Fruit fly (Drosophila melanogaster): ENCODE data around the gene CG17544.
A peak's percentile ranks its signal among the peaks of the same experiment; 100 is the strongest.

The CG17544 gene

DNA sequence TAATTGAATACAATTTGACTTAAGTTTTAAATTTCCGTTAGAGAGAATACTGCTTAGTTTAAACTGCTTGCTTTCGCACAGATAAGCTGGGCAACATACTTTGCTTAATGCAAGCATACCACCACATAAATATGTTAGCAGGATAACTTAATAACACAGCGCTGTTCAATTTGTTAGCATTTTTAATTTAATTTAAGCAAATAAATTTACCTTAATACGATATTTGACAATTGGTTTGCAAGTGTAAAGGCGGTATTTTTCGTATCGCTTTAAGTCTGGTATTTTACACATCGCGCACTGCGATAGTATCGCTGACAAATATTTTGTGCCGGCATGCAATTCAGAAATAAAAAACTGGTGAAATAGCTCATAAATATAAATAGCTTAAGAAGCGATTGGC is 32.0 kb upstream of the CG17544 start, which contains the start of gene RtcB:
Gene RtcB (plus strand): TSS at position 301 of the 400 bp plus-strand sequence.
- TF ChIP-seq Eip78C (GFP tag) (peak; percentile 36), CG10631 (GFP tag; optimal IDR thresholded peaks at IDR 0.05) (no peak), CG6276 (GFP tag; optimal IDR thresholded peaks at IDR 0.05) (no peak), CG8632 (GFP tag; optimal IDR thresholded peaks at IDR 0.05) (no peak), CG15336 (GFP tag; IDR thresholded peaks at IDR 0.05) (no peak), Eip93F (GFP tag; optimal IDR thresholded peaks at IDR 0.05) (no peak)

DNA sequence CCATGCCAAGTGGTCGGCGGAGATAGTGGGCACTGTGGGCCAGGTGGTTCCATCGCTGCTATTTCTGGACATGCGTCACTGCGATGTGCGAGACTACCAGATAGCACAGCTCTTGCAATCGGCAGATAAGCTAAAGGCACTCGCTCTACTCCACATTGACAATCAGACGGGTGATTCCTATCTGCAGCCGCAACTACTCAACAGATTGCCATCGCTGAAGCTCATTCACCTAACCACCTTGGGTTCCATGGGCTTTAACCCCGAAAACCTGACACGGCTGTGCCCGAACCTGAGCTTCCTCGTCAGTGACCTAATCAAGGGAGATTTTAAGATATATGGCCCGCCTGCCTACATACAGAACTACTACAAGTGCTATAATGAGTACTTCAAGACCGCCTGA is 31.4 kb upstream of the CG17544 start:
- TF ChIP-seq Eip93F (GFP tag; optimal IDR thresholded peaks at IDR 0.05) (no peak), Eip78C (GFP tag) (peak; percentile 23), spab (GFP tag; optimal IDR thresholded peaks at IDR 0.05) (no peak)

DNA sequence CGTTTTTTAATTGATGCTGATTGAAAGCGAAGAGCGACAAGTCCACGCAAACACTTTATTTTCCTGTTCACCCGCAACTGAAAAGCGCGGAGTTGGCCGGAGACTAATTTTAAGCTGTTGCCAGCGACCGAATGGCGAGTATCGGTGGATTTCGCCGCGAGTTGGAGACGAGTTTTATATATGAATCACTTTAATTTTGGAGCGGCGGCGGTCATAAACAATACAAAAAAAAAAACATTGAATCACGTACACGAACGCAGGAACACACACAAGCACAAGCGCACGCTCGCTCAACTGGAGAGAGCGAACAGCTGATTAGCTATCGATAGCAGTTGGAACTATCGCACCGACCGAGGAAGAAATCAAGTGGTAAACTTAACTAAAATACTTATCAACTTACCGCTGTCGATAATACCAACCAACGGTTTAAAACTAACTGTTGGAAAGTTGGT is 28.1 kb upstream of the CG17544 start, which contains the start of gene Pax:
Gene Pax (minus strand): TSS at position 267 of the 452 bp plus-strand sequence.
- TF ChIP-seq Hr39 (GFP tag; optimal IDR thresholded peaks at IDR 0.05): no peak
- no peak for TF ChIP-seq CG11902 (GFP tag; optimal IDR thresholded peaks at IDR 0.05)
- peak; percentile 43 for TF ChIP-seq CG16779 (tag; optimal IDR thresholded peaks at IDR 0.05)
- TF ChIP-seq CG10631 (GFP tag; optimal IDR thresholded peaks at IDR 0.05): no peak
- TF ChIP-seq salr (GFP tag; optimal IDR thresholded peaks at IDR 0.05): no peak
- TF ChIP-seq acj6 (GFP tag; optimal IDR thresholded peaks at IDR 0.05): no peak
- TF ChIP-seq Eip93F (GFP tag; optimal IDR thresholded peaks at IDR 0.05): no peak
- TF ChIP-seq Smox (GFP tag; optimal IDR thresholded peaks at IDR 0.05): no peak
- peak; percentile 50 to 68 for TF ChIP-seq ss (GFP tag; optimal IDR thresholded peaks at IDR 0.05)
- TF ChIP-seq CG1621 (tag; optimal IDR thresholded peaks at IDR 0.05): peak; percentile 9
- TF ChIP-seq OdsH (GFP tag; optimal IDR thresholded peaks at IDR 0.05): no peak
- no peak for TF ChIP-seq pdm3 (GFP tag; optimal IDR thresholded peaks at IDR 0.05)
- TF ChIP-seq CG9139 (GFP tag; optimal IDR thresholded peaks at IDR 0.05): peak; percentile 43
- no peak for TF ChIP-seq Ets96B (tag; optimal IDR thresholded peaks at IDR 0.05)
- peak; percentile 16 for TF ChIP-seq CG6276 (GFP tag; optimal IDR thresholded peaks at IDR 0.05)
- TF ChIP-seq CG6792 (GFP tag; optimal IDR thresholded peaks at IDR 0.05): no peak
- TF ChIP-seq Hr4 (GFP tag; optimal IDR thresholded peaks at IDR 0.05): no peak
- TF ChIP-seq CG4318 (GFP tag; optimal IDR thresholded peaks at IDR 0.05): no peak
- no peak for TF ChIP-seq achi (GFP tag; optimal IDR thresholded peaks at IDR 0.05)
- TF ChIP-seq CG10669 (GFP tag; optimal IDR thresholded peaks at IDR 0.05): no peak
- peak; percentile 77 for TF ChIP-seq Eip78C (GFP tag)
- TF ChIP-seq lz (GFP tag; optimal IDR thresholded peaks at IDR 0.05): no peak
- no peak for TF ChIP-seq Lpt (GFP tag; optimal IDR thresholded peaks at IDR 0.05)
- TF ChIP-seq CG6163 (GFP tag; IDR thresholded peaks at IDR 0.05): peak; percentile 77
- TF ChIP-seq svp (GFP tag): no peak
- TF ChIP-seq dac (GFP tag; optimal IDR thresholded peaks at IDR 0.05): no peak
- peak; percentile 67 for TF ChIP-seq CG6854 (GFP tag; optimal IDR thresholded peaks at IDR 0.05)
- TF ChIP-seq CG6808 (GFP tag; optimal IDR thresholded peaks at IDR 0.05): peak; percentile 41
- TF ChIP-seq Met (GFP tag; optimal IDR thresholded peaks at IDR 0.05): no peak
- TF ChIP-seq CG8319 (GFP tag; optimal IDR thresholded peaks at IDR 0.05): no peak
- TF ChIP-seq CG3032 (tag; optimal IDR thresholded peaks at IDR 0.05): no peak
- TF ChIP-seq dsx (GFP tag; optimal IDR thresholded peaks at IDR 0.05; ENCODE audit: poor library complexity, severe bottlenecking): no peak
- no peak for TF ChIP-seq fd59A (GFP tag; optimal IDR thresholded peaks at IDR 0.05)
- TF ChIP-seq CG15336 (GFP tag; IDR thresholded peaks at IDR 0.05): no peak
- TF ChIP-seq CG8632 (GFP tag; optimal IDR thresholded peaks at IDR 0.05): no peak
- TF ChIP-seq Eip75B (GFP tag; optimal IDR thresholded peaks at IDR 0.05): peak; percentile 17
- TF ChIP-seq CG31627 (GFP tag; optimal IDR thresholded peaks at IDR 0.05): no peak
- TF ChIP-seq vri (GFP tag; optimal IDR thresholded peaks at IDR 0.05): no peak
- no peak for TF ChIP-seq fkh (GFP tag; optimal IDR thresholded peaks at IDR 0.05)
- no peak for TF ChIP-seq spab (GFP tag; optimal IDR thresholded peaks at IDR 0.05)
- no peak for TF ChIP-seq Sox14 (GFP tag; optimal IDR thresholded peaks at IDR 0.05)
- TF ChIP-seq Gug (GFP tag; IDR thresholded peaks at IDR 0.05): no peak
- TF ChIP-seq Hr38 (GFP tag; optimal IDR thresholded peaks at IDR 0.05): no peak
- no peak for TF ChIP-seq CG11762 (GFP tag; optimal IDR thresholded peaks at IDR 0.05; ENCODE audit: insufficient read depth)
- no peak for TF ChIP-seq Blimp-1 (GFP tag; optimal IDR thresholded peaks at IDR 0.05)
- TF ChIP-seq topi (GFP tag; optimal IDR thresholded peaks at IDR 0.05): no peak
- TF ChIP-seq Sox102F (GFP tag; optimal IDR thresholded peaks at IDR 0.05): no peak

Measured in whole organism, prepupa.